Worm (Caenorhabditis elegans) whole organism, L1 larva: Measurements from ENCODE around the gene nhr-25.
A peak's percentile ranks its signal among the peaks of the same experiment; 100 is the strongest.

ENCODE experiments used
- F16B12.6 ChIP-seq: fragments of 150-350 bp; optimal IDR thresholded peaks from 2 replicates; lab custom pipeline; 2014; ENCODE audit warnings: missing biosample characterization, missing genetic modification characterization
- Y116A8C.19 ChIP-seq: sonication (generic microtip); optimal IDR thresholded peaks from 2 replicates; lab custom pipeline; 2016; ENCODE audit warnings: missing compliant biosample characterization, missing genetic modification characterization, borderline replicate concordance
- blmp-1 ChIP-seq: fragments of 150-350 bp; optimal IDR thresholded peaks from 2 replicates; lab custom pipeline; 2014; ENCODE audit warnings: missing biosample characterization, missing genetic modification characterization
- ceh-88 ChIP-seq: fragments of 200-800 bp; sonication (Bioruptor generic); IDR thresholded peaks from 2 replicates; pipeline ENCODE4 v1.3.6; 2022; ENCODE audit warnings: missing genetic modification characterization, missing compliant biosample characterization
- efl-3 ChIP-seq: fragments of 200-800 bp; sonication (Bioruptor generic); optimal IDR thresholded peaks from 2 replicates; lab custom pipeline; 2018; ENCODE audit warnings: mild to moderate bottlenecking, missing genetic modification characterization, missing compliant biosample characterization
- egl-13 ChIP-seq: sonication (generic microtip); optimal IDR thresholded peaks from 2 replicates; lab custom pipeline; 2016; ENCODE audit warnings: missing genotype, missing genetic modification reagents, missing genetic modification characterization, missing compliant biosample characterization
- elt-2 ChIP-seq: sonication (generic microtip); optimal IDR thresholded peaks from 2 replicates; lab custom pipeline; 2016; ENCODE audit warnings: missing genetic modification characterization, mild to moderate bottlenecking, inconsistent platforms, missing compliant biosample characterization, missing genetic modification reagents
- elt-3 ChIP-seq, 6 experiments: fragments of 150-350 bp in 1 of 6; sonication (generic microtip); optimal IDR thresholded peaks; 2 replicates each; lab custom pipeline; 2017 to 2018; ENCODE audit warnings: missing biosample characterization in 6 of 6, missing genetic modification characterization in 6 of 6, inconsistent platforms in 1 of 6
- hlh-17 ChIP-seq: fragments of 200-800 bp; sonication (Bioruptor generic); optimal IDR thresholded peaks from 2 replicates; lab custom pipeline; 2018; ENCODE audit warnings: missing genetic modification characterization, mild to moderate bottlenecking, missing compliant biosample characterization, moderate library complexity, borderline replicate concordance
- lin-14 ChIP-seq: fragments of 200-800 bp; sonication (Bioruptor generic); optimal IDR thresholded peaks from 2 replicates; lab custom pipeline; 2018; ENCODE audit warnings: mild to moderate bottlenecking, missing genetic modification characterization, moderate library complexity, missing compliant biosample characterization
- lin-35 ChIP-seq, 2 experiments: fragments of 150-350 bp; optimal IDR thresholded peaks; 2 replicates each; lab custom pipeline; 2014; ENCODE audit warnings: missing biosample characterization in 2 of 2, missing genetic modification characterization in 2 of 2, missing genetic modification reagents in 2 of 2
- lin-39 ChIP-seq: fragments of 150-350 bp; optimal IDR thresholded peaks from 2 replicates; lab custom pipeline; 2014; ENCODE audit warnings: missing biosample characterization, missing genetic modification reagents, missing genetic modification characterization
- nhr-19 ChIP-seq: fragments of 200-800 bp; sonication (Bioruptor generic); conservative IDR thresholded peaks from 2 replicates; pipeline ENCODE4 v1.3.6; 2022; ENCODE audit warnings: missing genetic modification characterization, missing compliant biosample characterization
- nhr-20 ChIP-seq: sonication (generic microtip); optimal IDR thresholded peaks from 2 replicates; lab custom pipeline; 2016; ENCODE audit warnings: mild to moderate bottlenecking, missing genetic modification characterization, missing compliant biosample characterization
- nhr-84 ChIP-seq: sonication (generic microtip); optimal IDR thresholded peaks from 2 replicates; lab custom pipeline; 2017; ENCODE audit warnings: missing biosample characterization, missing genetic modification characterization
- nhr-90 ChIP-seq: sonication (generic microtip); optimal IDR thresholded peaks from 2 replicates; lab custom pipeline; 2016; ENCODE audit warnings: mild to moderate bottlenecking, missing genetic modification characterization, missing compliant biosample characterization; ENCODE audit not compliant: poor library complexity
- pag-3 ChIP-seq: sonication (generic microtip); optimal IDR thresholded peaks from 2 replicates; lab custom pipeline; 2017; ENCODE audit warnings: missing genetic modification characterization, mild to moderate bottlenecking, missing compliant biosample characterization, antibody characterized with exemption, borderline replicate concordance; ENCODE audit not compliant: insufficient read depth
- rnt-1 ChIP-seq: sonication (generic microtip); optimal IDR thresholded peaks from 2 replicates; lab custom pipeline; 2016; ENCODE audit warnings: mild to moderate bottlenecking, missing genetic modification characterization, moderate library complexity, missing compliant biosample characterization
- skn-1 ChIP-seq: fragments of 150-350 bp; optimal IDR thresholded peaks from 2 replicates; lab custom pipeline; 2014; ENCODE audit warnings: missing biosample characterization, missing genetic modification characterization
- snu-23 ChIP-seq: sonication (generic microtip); optimal IDR thresholded peaks from 2 replicates; lab custom pipeline; 2016; ENCODE audit warnings: missing genetic modification characterization, missing compliant biosample characterization
- sup-37 ChIP-seq: fragments of 200-800 bp; sonication (Bioruptor generic); optimal IDR thresholded peaks from 2 replicates; lab custom pipeline; 2018; ENCODE audit warnings: mild to moderate bottlenecking, missing genetic modification characterization, missing compliant biosample characterization
- unc-130 ChIP-seq: fragments of 150-350 bp; optimal IDR thresholded peaks from 2 replicates; lab custom pipeline; 2017; ENCODE audit warnings: missing biosample characterization, missing genetic modification characterization, inconsistent platforms
- unc-98 ChIP-seq: fragments of 200-800 bp; sonication (Bioruptor generic); IDR thresholded peaks from 2 replicates; pipeline ENCODE4 v1.3.6; 2022; ENCODE audit warnings: missing genetic modification characterization, missing compliant biosample characterization

Gene nhr-25

DNA sequence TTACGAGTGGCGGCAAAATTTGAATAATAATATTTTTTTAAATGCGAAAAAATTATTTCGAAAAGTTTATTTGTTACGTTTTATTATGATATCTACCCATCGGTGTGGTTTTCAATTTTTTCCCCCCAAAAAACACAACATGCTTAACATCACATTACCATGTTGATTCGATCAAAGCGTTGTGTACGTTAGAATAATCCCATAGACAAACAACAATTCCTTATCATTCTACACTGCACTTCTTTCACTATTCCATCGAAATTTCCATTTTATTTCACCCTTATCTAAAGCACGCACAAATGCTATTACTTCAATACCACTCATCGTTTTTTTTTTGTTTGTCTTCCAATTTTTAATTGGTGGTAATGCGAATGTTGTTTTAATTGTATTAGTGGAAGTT, 51.7 kb downstream of the nhr-25 start:
- TF ChIP-seq rnt-1 (tag; lab: Kevin White, UChicago) (no peak), lin-14 (peak; percentile 2), nhr-90 (tag; lab: Kevin White, UChicago) (peak; percentile 40), snu-23 (GFP tag; lab: Kevin White, UChicago) (no peak), lin-35 (GFP tag; optimal IDR thresholded peaks at IDR 0.05; lab: Kevin White, UChicago) (peak in 1 of 2 experiments; percentile 36), elt-2 (tag; lab: Kevin White, UChicago) (peak; percentile 76)

DNA sequence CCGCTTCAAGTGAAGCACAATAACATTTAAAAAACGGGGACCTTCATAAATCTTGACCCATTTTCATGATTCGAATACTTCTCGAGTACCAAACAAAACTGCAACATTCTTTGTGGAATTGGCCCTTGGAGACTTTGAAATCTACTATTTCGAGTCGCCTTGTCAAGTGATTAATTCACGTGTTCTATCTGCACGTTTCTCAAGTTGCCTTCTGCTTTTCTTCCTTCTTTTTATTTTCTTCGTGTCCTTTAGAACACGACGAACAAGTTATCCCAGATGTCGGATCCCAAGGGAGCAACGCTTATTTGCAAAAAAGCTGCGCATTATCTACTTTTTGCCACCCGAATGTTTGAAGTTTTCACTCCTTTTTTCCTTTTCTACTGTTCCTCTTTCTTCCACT, 53.1 kb downstream of the nhr-25 start:
- TF ChIP-seq unc-130 (tag; lab: Kevin White, UChicago) (no peak), skn-1 (no peak), pag-3 (tag; lab: Kevin White, UChicago) (no peak), nhr-84 (tag; lab: Kevin White, UChicago) (no peak), elt-2 (tag; lab: Kevin White, UChicago) (no peak), efl-3 (GFP tag; lab: Kevin White, UChicago) (no peak), F16B12.6 (tag; lab: Kevin White, UChicago) (no peak), elt-3 (tag; optimal IDR thresholded peaks at IDR 0.05; lab: Kevin White, UChicago) (no peak), blmp-1 (tag; lab: Kevin White, UChicago) (no peak), lin-39 (tag; lab: Kevin White, UChicago) (no peak), nhr-19 (GFP tag; lab: Robert Waterston, UW) (no peak), ceh-88 (GFP tag; lab: Robert Waterston, UW) (no peak), unc-98 (GFP tag; lab: Robert Waterston, UW) (no peak)

DNA sequence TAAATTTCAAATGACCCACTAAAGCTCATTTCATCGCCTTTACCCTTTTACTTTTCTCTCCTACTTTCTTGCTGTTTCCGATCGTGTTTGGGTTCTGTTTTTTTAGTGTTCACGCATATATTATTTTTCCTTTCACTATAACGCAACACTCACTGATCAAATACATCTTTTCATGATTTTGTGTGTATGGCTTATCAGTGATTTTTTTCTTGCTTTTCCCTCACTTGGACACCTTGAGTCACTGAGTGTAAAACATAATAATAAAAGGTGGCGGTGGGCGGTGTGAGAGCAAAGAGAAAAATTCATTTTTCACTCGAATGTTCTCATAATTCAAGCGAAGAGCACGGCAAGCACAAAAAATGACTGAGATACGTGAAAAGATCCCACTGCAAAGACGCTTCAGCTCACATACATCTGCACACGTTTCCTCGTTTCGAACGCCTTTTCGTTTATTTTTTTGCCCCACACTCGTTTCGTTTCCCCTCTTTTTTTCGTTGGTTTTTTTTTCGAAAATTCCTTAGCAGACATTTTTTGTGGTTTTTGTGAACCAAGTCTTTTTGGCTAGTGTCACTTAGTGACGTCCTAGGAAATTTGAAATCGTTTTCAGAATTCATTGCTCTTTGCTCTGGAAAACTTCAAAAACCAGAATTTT, 54.8 kb downstream of the nhr-25 start, which contains the start of gene K03A11.5:
Gene K03A11.5, plus strand, starts transcription at position 602 of the 652 bp plus-strand sequence.
- TF ChIP-seq hlh-17 (GFP tag; lab: Kevin White, UChicago) (no peak), Y116A8C.19 (tag; lab: Kevin White, UChicago) (no peak), sup-37 (GFP tag; lab: Kevin White, UChicago) (no peak), nhr-20 (tag; lab: Kevin White, UChicago) (no peak), egl-13 (tag; lab: Kevin White, UChicago) (no peak)
